Worm (Caenorhabditis elegans) whole organism, L2 larva: ENCODE measurements around the gene elmd-1.

Experiments
- R02D3.7 ChIP-seq: fragments of 150-350 bp; optimal IDR thresholded peaks from 2 replicates; lab custom pipeline; 2014; ENCODE audit warnings: missing biosample characterization, missing genetic modification characterization
- ZK546.5 ChIP-seq: sonication (generic microtip); optimal IDR thresholded peaks from 2 replicates; lab custom pipeline; 2017; ENCODE audit warnings: missing biosample characterization, missing genetic modification characterization
- aly-2 ChIP-seq: fragments of 150-350 bp; optimal IDR thresholded peaks from 2 replicates; lab custom pipeline; 2014; ENCODE audit warnings: missing biosample characterization, missing genetic modification characterization
- ama-1 ChIP-seq: fragments of 150-350 bp; optimal IDR thresholded peaks from 2 replicates; lab custom pipeline; 2018; ENCODE audit warnings: inconsistent platforms
- ceh-16 ChIP-seq: fragments of 150-350 bp; optimal IDR thresholded peaks from 2 replicates; lab custom pipeline; 2014; ENCODE audit warnings: missing biosample characterization, missing genetic modification characterization
- ceh-82 ChIP-seq: fragments of 150-350 bp; optimal IDR thresholded peaks from 2 replicates; lab custom pipeline; 2014; ENCODE audit warnings: missing biosample characterization, missing genetic modification characterization
- crh-2 ChIP-seq: sonication (generic microtip); optimal IDR thresholded peaks from 2 replicates; lab custom pipeline; 2017; ENCODE audit warnings: missing biosample characterization, missing genetic modification characterization
- dmd-4 ChIP-seq: sonication (generic microtip); optimal IDR thresholded peaks from 2 replicates; lab custom pipeline; 2017; ENCODE audit warnings: missing biosample characterization, missing genetic modification characterization
- egl-27 ChIP-seq: sonication (generic microtip); optimal IDR thresholded peaks from 3 replicates; lab custom pipeline; 2017; ENCODE audit warnings: missing biosample characterization, missing genetic modification reagents, missing genetic modification characterization
- elt-1 ChIP-seq: fragments of 150-350 bp; optimal IDR thresholded peaks from 2 replicates; lab custom pipeline; 2014; ENCODE audit warnings: missing biosample characterization, missing genetic modification characterization
- elt-3 ChIP-seq: sonication (generic microtip); optimal IDR thresholded peaks from 2 replicates; lab custom pipeline; 2017; ENCODE audit warnings: missing biosample characterization, missing genetic modification characterization
- fos-1 ChIP-seq: fragments of 150-350 bp; optimal IDR thresholded peaks from 2 replicates; lab custom pipeline; 2014; ENCODE audit warnings: missing biosample characterization, missing genetic modification characterization
- lin-11 ChIP-seq: fragments of 150-350 bp; sonication (generic microtip); optimal IDR thresholded peaks from 2 replicates; lab custom pipeline; 2014; ENCODE audit warnings: missing biosample characterization, missing genetic modification characterization, inconsistent platforms, mixed read lengths
- lin-13 ChIP-seq: fragments of 150-350 bp; optimal IDR thresholded peaks from 2 replicates; lab custom pipeline; 2014; ENCODE audit warnings: missing biosample characterization, missing genetic modification reagents, missing genetic modification characterization
- lin-39 ChIP-seq: fragments of 150-350 bp; optimal IDR thresholded peaks from 2 replicates; lab custom pipeline; 2014; ENCODE audit warnings: missing biosample characterization, missing genetic modification reagents, missing genetic modification characterization
- lsy-2 ChIP-seq, 2 experiments: fragments of 150-350 bp in 1 of 2; sonication (generic microtip) in 1 of 2; optimal IDR thresholded peaks; 2 replicates each; lab custom pipeline; 2014 to 2017; ENCODE audit warnings: missing biosample characterization in 2 of 2, missing genetic modification characterization in 2 of 2
- mab-5 ChIP-seq: fragments of 150-350 bp; optimal IDR thresholded peaks from 2 replicates; lab custom pipeline; 2014; ENCODE audit warnings: missing biosample characterization, missing genetic modification characterization
- mbf-1 ChIP-seq: sonication (generic microtip); optimal IDR thresholded peaks from 2 replicates; lab custom pipeline; 2017; ENCODE audit warnings: missing biosample characterization, missing genetic modification characterization
- mdl-1 ChIP-seq, 2 experiments: fragments of 150-350 bp in 1 of 2; sonication (generic microtip) in 1 of 2; optimal IDR thresholded peaks; 2 replicates each; lab custom pipeline; 2017; ENCODE audit warnings: missing biosample characterization in 2 of 2, missing genetic modification characterization in 2 of 2
- nhr-10 ChIP-seq: sonication (generic microtip); optimal IDR thresholded peaks from 2 replicates; lab custom pipeline; 2017; ENCODE audit warnings: missing biosample characterization, missing genetic modification characterization
- nhr-11 ChIP-seq: fragments of 150-350 bp; optimal IDR thresholded peaks from 2 replicates; lab custom pipeline; 2014; ENCODE audit warnings: missing biosample characterization, missing genetic modification characterization
- nhr-129 ChIP-seq: fragments of 150-350 bp; optimal IDR thresholded peaks from 2 replicates; lab custom pipeline; 2014; ENCODE audit warnings: missing biosample characterization, missing genetic modification characterization
- nhr-21 ChIP-seq: fragments of 150-350 bp; optimal IDR thresholded peaks from 2 replicates; lab custom pipeline; 2014; ENCODE audit warnings: missing biosample characterization, missing genetic modification characterization
- nhr-237 ChIP-seq: fragments of 150-350 bp; optimal IDR thresholded peaks from 2 replicates; lab custom pipeline; 2014; ENCODE audit warnings: missing biosample characterization, missing genetic modification characterization
- nhr-6 ChIP-seq: fragments of 150-350 bp; optimal IDR thresholded peaks from 2 replicates; lab custom pipeline; 2014; ENCODE audit warnings: missing biosample characterization, missing genetic modification characterization
- nhr-77 ChIP-seq: fragments of 150-350 bp; optimal IDR thresholded peaks from 2 replicates; lab custom pipeline; 2014; ENCODE audit warnings: missing biosample characterization, missing genetic modification characterization
- peb-1 ChIP-seq: fragments of 150-350 bp; optimal IDR thresholded peaks from 2 replicates; lab custom pipeline; 2014; ENCODE audit warnings: missing biosample characterization, missing genetic modification characterization
- sem-4 ChIP-seq: fragments of 150-350 bp; optimal IDR thresholded peaks from 2 replicates; lab custom pipeline; 2014; ENCODE audit warnings: missing biosample characterization, missing genetic modification reagents, missing genetic modification characterization
- skn-1 ChIP-seq: sonication (generic microtip); optimal IDR thresholded peaks from 2 replicates; lab custom pipeline; 2017; ENCODE audit warnings: missing biosample characterization, missing genetic modification characterization
- sma-3 ChIP-seq: sonication (generic microtip); optimal IDR thresholded peaks from 2 replicates; lab custom pipeline; 2016; ENCODE audit warnings: missing genetic modification reagents, missing genetic modification characterization, missing compliant biosample characterization
- sma-9 ChIP-seq, 2 experiments: fragments of 150-350 bp in 1 of 2; sonication (generic microtip) in 1 of 2; optimal IDR thresholded peaks; 2 replicates each; lab custom pipeline; 2014 to 2016; ENCODE audit warnings: missing genetic modification characterization in 2 of 2, mild to moderate bottlenecking in 1 of 2, missing biosample characterization in 1 of 2, missing compliant biosample characterization in 1 of 2, missing genetic modification reagents in 1 of 2, moderate library complexity in 1 of 2
- snpc-4 ChIP-seq: fragments of 150-350 bp; optimal IDR thresholded peaks from 2 replicates; lab custom pipeline; 2014; ENCODE audit warnings: missing biosample characterization, missing genetic modification characterization
- unc-39 ChIP-seq: fragments of 150-350 bp; optimal IDR thresholded peaks from 2 replicates; lab custom pipeline; 2014; ENCODE audit warnings: missing biosample characterization, missing genetic modification characterization
- unc-55 ChIP-seq: fragments of 150-350 bp; sonication (generic microtip); optimal IDR thresholded peaks from 3 replicates; lab custom pipeline; 2014; ENCODE audit warnings: missing biosample characterization, missing genetic modification reagents, missing genetic modification characterization
- unc-62 ChIP-seq: fragments of 150-350 bp; optimal IDR thresholded peaks from 2 replicates; lab custom pipeline; 2014; ENCODE audit warnings: missing biosample characterization, missing genetic modification reagents, missing genetic modification characterization
- zag-1 ChIP-seq: fragments of 150-350 bp; optimal IDR thresholded peaks from 2 replicates; lab custom pipeline; 2014; ENCODE audit warnings: missing biosample characterization, missing genetic modification characterization
- ztf-1 ChIP-seq: fragments of 200-800 bp; sonication (Bioruptor generic); conservative IDR thresholded peaks from 2 replicates; pipeline ENCODE4 v1.3.6; 2022; ENCODE audit warnings: missing genetic modification characterization, missing compliant biosample characterization
- ztf-11 ChIP-seq: sonication (generic microtip); optimal IDR thresholded peaks from 2 replicates; lab custom pipeline; 2017; ENCODE audit warnings: missing biosample characterization, missing genetic modification characterization
- ztf-4 ChIP-seq: fragments of 150-350 bp; optimal IDR thresholded peaks from 2 replicates; lab custom pipeline; 2014; ENCODE audit warnings: missing biosample characterization, missing genetic modification characterization

Gene elmd-1

ce11 chrIII:3413437-3413836, 23.7 kb downstream of the elmd-1 start:
- TF ChIP-seq nhr-10 (no peak), ceh-82 (tag; lab: Kevin White, UChicago) (no peak), sma-3 (GFP tag; lab: Kevin White, UChicago) (no peak), sem-4 (tag; lab: Kevin White, UChicago) (no peak), skn-1 (tag; lab: Kevin White, UChicago) (no peak), nhr-11 (tag; lab: Kevin White, UChicago) (no peak), elt-1 (tag; lab: Kevin White, UChicago) (no peak), snpc-4 (tag; lab: Kevin White, UChicago) (no peak), dmd-4 (tag; lab: Kevin White, UChicago) (no peak), aly-2 (no peak), R02D3.7 (no peak), nhr-21 (tag; lab: Kevin White, UChicago) (no peak), mbf-1 (tag; lab: Kevin White, UChicago) (no peak), ztf-4 (no peak), nhr-6 (no peak), fos-1 (no peak), unc-62 (no peak)

ce11 chrIII:3414412-3414811, 24.7 kb downstream of the elmd-1 start:
- no peak for TF ChIP-seq ZK546.5
- TF ChIP-seq mbf-1 (tag; lab: Kevin White, UChicago), result no peak
- no peak for TF ChIP-seq unc-62
- TF ChIP-seq ztf-11, result no peak
- no peak for TF ChIP-seq ceh-82 (tag; lab: Kevin White, UChicago)
- no peak for TF ChIP-seq nhr-77
- TF ChIP-seq ztf-1 (GFP tag; lab: Robert Waterston, UW), result no peak

ce11 chrIII:3417453-3417852, 27.7 kb downstream of the elmd-1 start:
- TF ChIP-seq sma-3 (GFP tag; lab: Kevin White, UChicago) (no peak), elt-3 (tag; lab: Kevin White, UChicago) (no peak), zag-1 (tag; lab: Kevin White, UChicago) (no peak), aly-2 (no peak)

- TF ChIP-seq unc-39, result no peak
- no peak for TF ChIP-seq zag-1 (tag; lab: Kevin White, UChicago)
- TF ChIP-seq ama-1 (lab: Kevin White, UChicago), result no peak
- no peak for TF ChIP-seq lsy-2 (tag; optimal IDR thresholded peaks at IDR 0.05; lab: Kevin White, UChicago)
- TF ChIP-seq sma-9 (GFP tag; optimal IDR thresholded peaks at IDR 0.05; lab: Kevin White, UChicago), result no peak
- TF ChIP-seq sma-9 (tag; optimal IDR thresholded peaks at IDR 0.05; lab: Kevin White, UChicago), result no peak
- no peak for TF ChIP-seq nhr-129 (tag; lab: Kevin White, UChicago)
These were observed 29.2 kb downstream of the elmd-1 start for ce11 chrIII:3418906-3419305.

- TF ChIP-seq snpc-4 (tag; lab: Kevin White, UChicago) (no peak), nhr-21 (tag; lab: Kevin White, UChicago) (no peak), nhr-10 (no peak), unc-62 (no peak), unc-55 (GFP tag; lab: Kevin White, UChicago) (no peak), ceh-16 (tag; lab: Kevin White, UChicago) (no peak), sma-9 (GFP tag; optimal IDR thresholded peaks at IDR 0.05; lab: Kevin White, UChicago) (no peak), sma-9 (tag; optimal IDR thresholded peaks at IDR 0.05; lab: Kevin White, UChicago) (no peak), egl-27 (tag; lab: Kevin White, UChicago) (no peak)
These were observed 34.2 kb downstream of the elmd-1 start for ce11 chrIII:3423924-3424323.

ce11 chrIII:3425438-3425837, 35.7 kb downstream of the elmd-1 start, which contains the start of gene metl-18:
metl-18 (plus strand) TSS chrIII:3425738.
- TF ChIP-seq lin-13 (GFP tag; lab: Kevin White, UChicago) (no peak), ztf-11 (no peak), sma-3 (GFP tag; lab: Kevin White, UChicago) (no peak), peb-1 (tag; lab: Kevin White, UChicago) (no peak), lin-11 (tag; lab: Kevin White, UChicago) (no peak), lin-39 (tag; lab: Kevin White, UChicago) (no peak), sma-9 (GFP tag; optimal IDR thresholded peaks at IDR 0.05; lab: Kevin White, UChicago) (no peak), sma-9 (tag; optimal IDR thresholded peaks at IDR 0.05; lab: Kevin White, UChicago) (no peak), mab-5 (tag; lab: Kevin White, UChicago) (no peak), crh-2 (no peak), lsy-2 (tag; optimal IDR thresholded peaks at IDR 0.05; lab: Kevin White, UChicago) (no peak), nhr-237 (tag; lab: Kevin White, UChicago) (no peak), mbf-1 (tag; lab: Kevin White, UChicago) (no peak), fos-1 (no peak), mdl-1 (tag; optimal IDR thresholded peaks at IDR 0.05; lab: Kevin White, UChicago) (no peak)
